Worm (Caenorhabditis elegans): ENCODE measurements around the gene srbc-3.

Gene srbc-3

DNA sequence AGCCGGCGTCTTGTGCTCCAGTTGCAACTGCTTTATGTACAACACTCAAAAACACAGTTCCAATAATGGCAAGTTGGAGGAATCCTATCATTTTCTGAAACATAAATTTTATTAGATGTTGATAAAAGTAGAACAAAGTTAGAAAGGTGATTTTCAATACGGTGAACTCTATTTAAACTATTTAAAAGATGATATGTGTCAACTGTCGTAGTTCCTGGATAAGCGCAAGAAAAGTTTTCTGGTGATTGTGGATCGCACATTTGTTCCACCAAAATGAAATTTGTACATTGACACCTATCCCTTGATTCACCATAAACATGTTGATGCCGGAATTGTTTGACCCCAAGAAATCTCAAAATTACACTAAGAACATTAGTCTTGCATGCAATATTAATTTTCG, 23.8 kb downstream of the srbc-3 start, which contains the start of gene C17B7.9:
C17B7.9 (minus strand) TSS at position 101 of the 400 bp plus-strand sequence.
- TF ChIP-seq flt-1 (GFP tag; IDR thresholded peaks at IDR 0.05) (no peak), tbx-11 (GFP tag; IDR thresholded peaks at IDR 0.05) (no peak), sea-1 (GFP tag; conservative IDR thresholded peaks at IDR 0.05) (no peak), ets-7 (tag; optimal IDR thresholded peaks at IDR 0.05) (no peak), ceh-13 (GFP tag; optimal IDR thresholded peaks at IDR 0.05) (no peak), hmbx-1 (tag; optimal IDR thresholded peaks at IDR 0.05) (no peak), hmg-4 (GFP tag; optimal IDR thresholded peaks at IDR 0.05) (no peak), F13C5.2 (tag; optimal IDR thresholded peaks at IDR 0.05) (no peak), aly-1 (tag; optimal IDR thresholded peaks at IDR 0.05) (no peak), tbx-37 (GFP tag; conservative IDR thresholded peaks at IDR 0.05) (no peak), B0310.2 (tag; optimal IDR thresholded peaks at IDR 0.05) (no peak)

DNA sequence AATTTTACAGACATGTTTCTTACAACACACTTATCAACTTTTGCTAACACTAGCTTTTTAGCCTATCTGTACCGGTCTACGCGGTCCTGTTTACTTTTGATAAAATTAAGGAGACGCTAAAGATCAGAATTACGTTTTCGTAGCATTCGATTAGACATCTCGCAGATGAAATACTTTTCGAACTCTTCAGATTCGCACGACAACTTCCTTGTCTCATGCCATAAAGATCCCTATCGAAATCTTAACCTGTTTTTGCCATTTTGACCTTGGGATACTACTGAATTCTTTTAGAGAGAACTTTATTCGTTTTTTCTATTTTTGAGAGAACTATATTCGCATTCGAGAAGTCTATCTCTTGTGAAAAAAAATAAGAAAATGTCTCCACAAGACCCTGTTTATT, 25.1 kb downstream of the srbc-3 start, which contains the start of gene C17B7.5:
C17B7.5 (plus strand) TSS at position 301 of the 400 bp plus-strand sequence.
- no peak for TF ChIP-seq F13C5.2 (tag; optimal IDR thresholded peaks at IDR 0.05)
- TF ChIP-seq hmg-4 (GFP tag; optimal IDR thresholded peaks at IDR 0.05) = no peak

DNA sequence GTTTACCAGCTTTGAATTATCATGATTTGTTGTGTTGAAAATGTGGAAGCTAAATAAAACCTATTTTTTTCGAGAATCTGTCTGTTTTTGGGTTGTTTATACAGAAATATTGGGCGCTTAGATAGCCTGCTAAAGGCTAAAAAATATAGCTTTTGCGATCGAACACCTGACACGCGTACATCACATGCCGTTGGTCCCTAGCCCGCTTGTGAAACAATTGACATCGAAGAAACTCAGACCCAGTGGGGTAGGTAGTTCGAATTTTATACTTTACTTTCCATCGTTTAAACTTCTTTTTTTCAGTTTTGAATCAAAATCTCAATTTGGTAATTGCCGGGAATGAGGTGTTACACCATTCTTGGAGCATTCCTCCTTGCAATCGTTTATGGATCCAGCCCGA, 30.7 kb downstream of the srbc-3 start, which contains the start of gene C17B7.4:
C17B7.4 (plus strand) TSS at position 301 of the 400 bp plus-strand sequence.
- TF ChIP-seq hmg-4 (GFP tag; optimal IDR thresholded peaks at IDR 0.05) (no peak), ceh-36 (tag; optimal IDR thresholded peaks at IDR 0.05) (no peak), tbx-11 (GFP tag; IDR thresholded peaks at IDR 0.05) (no peak), hnd-1 (tag; optimal IDR thresholded peaks at IDR 0.05) (no peak), F13C5.2 (tag; optimal IDR thresholded peaks at IDR 0.05) (no peak), hmbx-1 (tag; optimal IDR thresholded peaks at IDR 0.05) (no peak), tbx-37 (GFP tag; conservative IDR thresholded peaks at IDR 0.05) (no peak), sea-1 (GFP tag; conservative IDR thresholded peaks at IDR 0.05) (no peak), pes-1 (GFP tag; IDR thresholded peaks at IDR 0.05) (no peak), ama-1 (optimal IDR thresholded peaks at IDR 0.05) (no peak), ets-7 (tag; optimal IDR thresholded peaks at IDR 0.05) (no peak), scrt-1 (GFP tag; IDR thresholded peaks at IDR 0.05) (no peak), flt-1 (GFP tag; IDR thresholded peaks at IDR 0.05) (no peak), B0310.2 (tag; optimal IDR thresholded peaks at IDR 0.05) (no peak)

DNA sequence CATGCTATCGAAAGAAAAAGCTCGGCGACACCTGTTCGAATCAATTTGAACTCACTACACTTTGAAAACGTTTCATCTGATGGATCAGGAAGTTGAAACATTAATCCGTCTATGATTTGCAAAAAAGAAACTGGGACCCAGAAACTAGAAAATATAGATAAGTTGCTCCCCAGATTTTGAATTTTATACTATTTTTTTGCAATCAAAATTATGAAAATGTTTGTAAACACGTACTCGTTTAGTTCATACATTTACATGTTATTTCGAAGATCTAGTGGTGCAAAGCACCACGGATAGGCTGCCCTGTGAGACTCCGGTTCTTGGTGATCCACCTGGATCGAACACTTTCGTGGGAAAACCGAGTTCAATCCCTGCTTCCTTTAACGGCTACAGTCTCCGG, 33.6 kb downstream of the srbc-3 start, which contains the start of gene C17B7.10:
C17B7.10 (minus strand) TSS at position 101 of the 400 bp plus-strand sequence.
- no peak for TF ChIP-seq F13C5.2 (tag; optimal IDR thresholded peaks at IDR 0.05)

DNA sequence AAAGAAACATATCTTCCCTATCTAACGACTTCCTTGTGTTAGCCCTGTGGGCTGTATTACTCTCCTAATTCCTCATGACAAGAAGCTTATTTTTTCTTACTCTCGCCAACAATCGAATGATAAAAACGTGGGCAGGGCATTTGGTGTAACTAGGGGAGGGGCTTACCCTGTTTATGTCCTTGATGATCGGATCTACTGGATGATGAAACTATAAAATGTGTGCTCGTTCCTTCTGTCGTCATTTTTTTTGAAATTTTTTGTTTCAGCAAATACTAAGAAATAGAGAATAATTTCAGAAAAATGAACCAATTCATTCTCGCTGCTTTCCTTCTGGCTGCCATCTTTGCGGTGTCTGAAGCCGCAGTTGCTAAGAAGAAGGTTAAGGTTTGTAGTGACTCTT, 34.2 kb downstream of the srbc-3 start, which contains the start of gene C17B7.3:
C17B7.3 (plus strand) TSS at position 301 of the 400 bp plus-strand sequence.
- no peak for TF ChIP-seq ceh-13 (GFP tag; optimal IDR thresholded peaks at IDR 0.05)
- no peak for TF ChIP-seq aly-1 (tag; optimal IDR thresholded peaks at IDR 0.05)

DNA sequence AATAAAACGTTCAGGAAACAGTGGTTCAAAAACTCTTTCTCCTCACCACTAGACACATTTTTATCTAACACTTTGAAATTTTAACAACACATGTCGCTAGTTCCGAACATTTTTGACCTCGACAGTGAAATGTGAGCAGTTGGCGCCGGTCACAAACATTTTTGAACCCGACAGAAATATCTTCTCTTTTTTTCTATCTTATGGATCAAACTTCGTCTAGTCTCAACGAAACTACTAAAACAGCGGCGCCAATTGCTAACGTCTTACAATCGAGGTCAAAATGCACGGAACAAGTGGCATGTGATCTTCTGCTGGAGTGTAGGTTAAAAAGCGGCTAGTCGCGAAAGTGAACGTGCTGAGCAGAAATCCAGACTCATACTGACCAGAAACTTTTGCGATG, 35.7 kb downstream of the srbc-3 start:
- TF ChIP-seq F13C5.2 (tag; optimal IDR thresholded peaks at IDR 0.05) (no peak), scrt-1 (GFP tag; IDR thresholded peaks at IDR 0.05) (no peak), ceh-36 (tag; optimal IDR thresholded peaks at IDR 0.05) (no peak), aly-1 (tag; optimal IDR thresholded peaks at IDR 0.05) (no peak), ets-7 (tag; optimal IDR thresholded peaks at IDR 0.05) (no peak), tbx-37 (GFP tag; conservative IDR thresholded peaks at IDR 0.05) (no peak), tra-4 (tag; optimal IDR thresholded peaks at IDR 0.05) (no peak), flt-1 (GFP tag; IDR thresholded peaks at IDR 0.05) (no peak), pes-1 (GFP tag; IDR thresholded peaks at IDR 0.05) (no peak), sea-1 (GFP tag; conservative IDR thresholded peaks at IDR 0.05) (no peak), hmg-4 (GFP tag; optimal IDR thresholded peaks at IDR 0.05) (no peak), tbx-11 (GFP tag; IDR thresholded peaks at IDR 0.05) (no peak), hmbx-1 (tag; optimal IDR thresholded peaks at IDR 0.05) (no peak), hnd-1 (tag; optimal IDR thresholded peaks at IDR 0.05) (no peak), ama-1 (optimal IDR thresholded peaks at IDR 0.05) (no peak), ceh-13 (GFP tag; optimal IDR thresholded peaks at IDR 0.05) (no peak)

DNA sequence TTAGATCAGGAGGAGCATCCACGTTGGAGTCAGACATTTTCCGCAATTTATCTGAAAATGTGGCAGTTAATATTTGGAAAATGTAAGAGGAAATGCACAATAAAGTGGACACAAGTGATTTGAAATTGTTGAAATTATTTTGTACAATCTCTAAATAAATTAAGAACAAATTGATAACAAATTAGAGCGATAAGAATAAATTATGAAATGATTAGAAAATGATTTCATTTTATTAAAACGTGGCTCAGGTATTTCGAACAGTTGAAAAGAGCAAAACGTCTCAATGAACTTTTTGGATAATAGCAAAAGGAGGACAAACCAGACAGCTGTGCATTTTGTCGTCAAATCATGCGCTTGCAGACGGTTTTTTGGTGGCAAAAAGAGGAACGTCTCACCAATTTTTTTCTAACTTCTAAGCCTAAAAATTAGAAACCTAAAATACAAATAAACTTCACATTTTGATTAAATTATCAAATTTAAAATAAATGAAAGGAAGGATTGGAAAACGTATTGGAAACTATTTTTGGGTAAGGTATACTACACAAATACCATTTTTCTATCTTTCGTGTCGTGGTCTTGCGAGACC, 38.3 kb downstream of the srbc-3 start, which contains the start of gene fbxa-65:
fbxa-65 (minus strand) TSS at position 51 of the 586 bp plus-strand sequence.
- TF ChIP-seq aly-1 (tag; optimal IDR thresholded peaks at IDR 0.05) (no peak), tra-4 (tag; optimal IDR thresholded peaks at IDR 0.05) (no peak), pes-1 (GFP tag; IDR thresholded peaks at IDR 0.05) (no peak), ama-1 (optimal IDR thresholded peaks at IDR 0.05) (no peak), scrt-1 (GFP tag; IDR thresholded peaks at IDR 0.05) (no peak)

DNA sequence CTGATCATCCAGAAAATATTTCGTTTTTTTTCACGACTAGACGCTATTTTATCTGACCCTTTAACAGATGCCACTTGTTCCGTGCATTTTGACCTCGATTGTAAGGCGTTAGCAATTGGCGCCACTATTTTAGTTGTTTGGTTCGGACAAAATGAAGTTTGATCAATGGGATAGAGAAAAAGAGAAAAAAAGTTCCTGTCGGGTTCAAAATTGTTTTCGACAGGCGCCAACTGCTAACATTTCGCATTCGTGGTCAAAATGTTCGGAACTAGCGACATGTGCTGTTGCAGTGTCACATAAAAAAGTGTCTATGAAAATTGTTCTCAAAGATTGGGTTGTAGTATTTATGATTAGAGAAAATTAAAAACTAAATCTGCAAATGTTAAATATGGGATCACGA, 39.2 kb downstream of the srbc-3 start:
- TF ChIP-seq tbx-37 (GFP tag; conservative IDR thresholded peaks at IDR 0.05) (no peak), ets-7 (tag; optimal IDR thresholded peaks at IDR 0.05) (no peak), ceh-13 (GFP tag; optimal IDR thresholded peaks at IDR 0.05) (no peak), hmg-4 (GFP tag; optimal IDR thresholded peaks at IDR 0.05) (no peak), sea-1 (GFP tag; conservative IDR thresholded peaks at IDR 0.05) (no peak), hmbx-1 (tag; optimal IDR thresholded peaks at IDR 0.05) (no peak), flt-1 (GFP tag; IDR thresholded peaks at IDR 0.05) (no peak), F13C5.2 (tag; optimal IDR thresholded peaks at IDR 0.05) (no peak), aly-1 (tag; optimal IDR thresholded peaks at IDR 0.05) (no peak), pes-1 (GFP tag; IDR thresholded peaks at IDR 0.05) (no peak), scrt-1 (GFP tag; IDR thresholded peaks at IDR 0.05) (no peak), tbx-11 (GFP tag; IDR thresholded peaks at IDR 0.05) (no peak), tra-4 (tag; optimal IDR thresholded peaks at IDR 0.05) (no peak), B0310.2 (tag; optimal IDR thresholded peaks at IDR 0.05) (no peak), hnd-1 (tag; optimal IDR thresholded peaks at IDR 0.05) (no peak), ama-1 (optimal IDR thresholded peaks at IDR 0.05) (no peak), ceh-36 (tag; optimal IDR thresholded peaks at IDR 0.05) (no peak)
